Fruit fly (Drosophila melanogaster) whole organism, embryonic: ENCODE measurements around the gene CG5068.

ENCODE experiments used
- Bteb2 ChIP-seq: fragments of 200-800 bp; sonication (Bioruptor generic); optimal IDR thresholded peaks from 2 replicates; lab custom pipeline; 2016; ENCODE audit warnings: missing biosample characterization, missing genetic modification characterization
- CG10462 ChIP-seq: fragments of 200-800 bp; sonication (Bioruptor generic); optimal IDR thresholded peaks from 2 replicates; lab custom pipeline; 2016; ENCODE audit warnings: missing biosample characterization, missing genetic modification characterization
- CG10543 ChIP-seq: fragments of 200-800 bp; sonication (Bioruptor generic); optimal IDR thresholded peaks from 3 replicates; lab custom pipeline; 2017; ENCODE audit warnings: missing biosample characterization, mild to moderate bottlenecking, missing genetic modification characterization, moderate library complexity
- CG12071 ChIP-seq: fragments of 200-800 bp; sonication (Bioruptor generic); optimal IDR thresholded peaks from 3 replicates; lab custom pipeline; 2018; ENCODE audit warnings: missing biosample characterization, mild to moderate bottlenecking, missing genetic modification characterization
- CG12236 ChIP-seq: fragments of 200-800 bp; sonication (Bioruptor generic); optimal IDR thresholded peaks from 2 replicates; lab custom pipeline; 2016; ENCODE audit warnings: missing biosample characterization, missing genetic modification characterization
- CG12769 ChIP-seq: fragments of 200-800 bp; sonication (Bioruptor generic); optimal IDR thresholded peaks from 2 replicates; lab custom pipeline; 2019; ENCODE audit warnings: missing biosample characterization, mild to moderate bottlenecking, missing genetic modification characterization, moderate library complexity
- CG12942 ChIP-seq: fragments of 200-800 bp; sonication (Bioruptor generic); optimal IDR thresholded peaks from 3 replicates; lab custom pipeline; 2016; ENCODE audit warnings: missing biosample characterization, missing genetic modification characterization
- CG13287 ChIP-seq: fragments of 200-800 bp; sonication (Bioruptor generic); IDR thresholded peaks from 2 replicates; pipeline ENCODE4 v1.3.6; 2022; ENCODE audit warnings: missing biosample characterization, missing genetic modification characterization; ENCODE audit not compliant: partially characterized antibody
- CG13894 ChIP-seq: fragments of 200-800 bp; sonication (Bioruptor generic); optimal IDR thresholded peaks from 3 replicates; lab custom pipeline; 2018; ENCODE audit warnings: missing biosample characterization, mild to moderate bottlenecking, missing genetic modification characterization, moderate library complexity
- CG14965 ChIP-seq: fragments of 200-800 bp; sonication (Bioruptor generic); optimal IDR thresholded peaks from 2 replicates; lab custom pipeline; 2016; ENCODE audit warnings: missing biosample characterization, missing genetic modification characterization, borderline replicate concordance
- CG2202 ChIP-seq: fragments of 200-800 bp; sonication (Bioruptor generic); optimal IDR thresholded peaks from 2 replicates; lab custom pipeline; 2018; ENCODE audit warnings: missing biosample characterization, mild to moderate bottlenecking, missing genetic modification characterization
- CG30431 ChIP-seq: fragments of 200-800 bp; sonication (Bioruptor generic); optimal IDR thresholded peaks from 2 replicates; lab custom pipeline; 2017; ENCODE audit warnings: missing biosample characterization, missing genetic modification characterization
- CG3065 ChIP-seq: fragments of 200-800 bp; sonication (Bioruptor generic); optimal IDR thresholded peaks from 2 replicates; lab custom pipeline; 2016; ENCODE audit warnings: missing biosample characterization, missing genetic modification characterization
- CG31365 ChIP-seq: fragments of 200-800 bp; sonication (Bioruptor generic); optimal IDR thresholded peaks from 2 replicates; lab custom pipeline; 2018; ENCODE audit warnings: missing biosample characterization, mild to moderate bottlenecking, missing genetic modification characterization
- CG34376 ChIP-seq: fragments of 200-800 bp; sonication (Bioruptor generic); optimal IDR thresholded peaks from 2 replicates; lab custom pipeline; 2018; ENCODE audit warnings: missing biosample characterization, mild to moderate bottlenecking, missing genetic modification characterization
- CG6765 ChIP-seq: fragments of 200-800 bp; sonication (Bioruptor generic); optimal IDR thresholded peaks from 3 replicates; lab custom pipeline; 2017; ENCODE audit warnings: missing biosample characterization, mild to moderate bottlenecking, missing genetic modification characterization
- CG6791 ChIP-seq: fragments of 200-800 bp; sonication (Bioruptor generic); IDR thresholded peaks from 3 replicates; pipeline ENCODE4 v1.3.6; 2022; ENCODE audit warnings: missing biosample characterization, missing genetic modification characterization; ENCODE audit not compliant: partially characterized antibody
- CG7963 ChIP-seq: fragments of 200-800 bp; sonication (Bioruptor generic); IDR thresholded peaks from 3 replicates; pipeline ENCODE4 v1.3.6; 2022; ENCODE audit warnings: missing biosample characterization, missing genetic modification characterization; ENCODE audit not compliant: partially characterized antibody
- Dbx ChIP-seq: fragments of 200-800 bp; sonication (Bioruptor generic); IDR thresholded peaks from 3 replicates; pipeline ENCODE4 v1.3.6; 2022; ENCODE audit warnings: missing biosample characterization, missing genetic modification characterization
- Dp ChIP-seq: fragments of 200-800 bp; sonication (Bioruptor generic); optimal IDR thresholded peaks from 2 replicates; lab custom pipeline; 2018; ENCODE audit warnings: missing biosample characterization, mild to moderate bottlenecking, missing genetic modification characterization, moderate library complexity
- Eip74EF ChIP-seq, 2 experiments: fragments of 200-800 bp in 1 of 2; fragments of >200 bp in 1 of 2; sonication (Bioruptor generic) in 1 of 2; optimal IDR thresholded peaks; 2 replicates each; lab custom pipeline; 2017 to 2019; ENCODE audit warnings: missing biosample characterization in 2 of 2, missing genetic modification characterization in 2 of 2, mild to moderate bottlenecking in 1 of 2, moderate library complexity in 1 of 2
- HHEX ChIP-seq: fragments of 200-800 bp; sonication (Bioruptor generic); optimal IDR thresholded peaks from 3 replicates; lab custom pipeline; 2017; ENCODE audit warnings: missing biosample characterization, mild to moderate bottlenecking, missing genetic modification characterization, missing genetic modification reagents
- Jarid2 ChIP-seq: fragments of 200-800 bp; sonication (Bioruptor generic); optimal IDR thresholded peaks from 3 replicates; lab custom pipeline; 2017; ENCODE audit warnings: mild to moderate bottlenecking, missing biosample characterization, missing genetic modification reagents, missing genetic modification characterization
- MBD-R2 ChIP-seq: fragments of 200-800 bp; sonication (Bioruptor generic); IDR thresholded peaks from 2 replicates; pipeline ENCODE4 v1.3.6; 2022; ENCODE audit warnings: missing biosample characterization, missing genetic modification characterization
- Mad ChIP-seq: fragments of 200-800 bp; sonication (Bioruptor generic); optimal IDR thresholded peaks from 2 replicates; lab custom pipeline; 2016; ENCODE audit warnings: missing biosample characterization, missing genetic modification characterization
- Med ChIP-seq: fragments of 200-800 bp; sonication (Bioruptor generic); peaks from one replicate; lab custom pipeline; 2016; ENCODE audit warnings: missing biosample characterization, missing genetic modification characterization, mild to moderate bottlenecking, inconsistent platforms, moderate library complexity
- NC2α ChIP-seq: fragments of 200-800 bp; sonication (Bioruptor generic); optimal IDR thresholded peaks from 2 replicates; lab custom pipeline; 2016; ENCODE audit warnings: missing biosample characterization, missing genetic modification characterization
- NFAT ChIP-seq: fragments of 200-800 bp; sonication (Bioruptor generic); IDR thresholded peaks from 2 replicates; pipeline ENCODE4 v1.3.6; 2022; ENCODE audit warnings: missing biosample characterization, missing genetic modification characterization
- Nf-YB ChIP-seq: fragments of 200-800 bp; sonication (Bioruptor generic); optimal IDR thresholded peaks from 3 replicates; lab custom pipeline; 2019; ENCODE audit warnings: missing biosample characterization, mild to moderate bottlenecking, missing genetic modification characterization, moderate library complexity
- Nf-YC ChIP-seq: fragments of 200-800 bp; optimal IDR thresholded peaks from 3 replicates; lab custom pipeline; 2019; ENCODE audit warnings: missing biosample characterization, mild to moderate bottlenecking, missing genetic modification characterization, moderate library complexity
- Optix ChIP-seq: fragments of 200-800 bp; sonication (Bioruptor generic); IDR thresholded peaks from 3 replicates; pipeline ENCODE4 v1.3.6; 2022; ENCODE audit warnings: missing biosample characterization, missing genetic modification characterization
- TFAM ChIP-seq: fragments of 200-800 bp; sonication (Bioruptor generic); optimal IDR thresholded peaks from 2 replicates; lab custom pipeline; 2017; ENCODE audit warnings: missing biosample characterization, missing genetic modification characterization, inconsistent platforms
- abd-A ChIP-seq: fragments of 200-800 bp; sonication (Bioruptor generic); optimal IDR thresholded peaks from 3 replicates; lab custom pipeline; 2019; ENCODE audit warnings: missing biosample characterization, mild to moderate bottlenecking, missing genetic modification characterization, moderate library complexity
- chinmo ChIP-seq: fragments of 200-800 bp; sonication (Bioruptor generic); IDR thresholded peaks from 4 replicates; pipeline ENCODE4 v1.3.6; 2022; ENCODE audit warnings: missing biosample characterization, missing genetic modification characterization; ENCODE audit not compliant: partially characterized antibody
- chm ChIP-seq: fragments of 200-800 bp; sonication (Bioruptor generic); IDR thresholded peaks from 2 replicates; pipeline ENCODE4 v1.3.6; 2022; ENCODE audit warnings: missing biosample characterization, missing genetic modification characterization
- ci ChIP-seq: fragments of 200-800 bp; sonication (Bioruptor generic); IDR thresholded peaks from 3 replicates; pipeline ENCODE4 v1.3.6; 2022; ENCODE audit warnings: missing biosample characterization, missing genetic modification characterization
- crc ChIP-seq: fragments of 200-800 bp; sonication (Bioruptor generic); optimal IDR thresholded peaks from 2 replicates; lab custom pipeline; 2016; ENCODE audit warnings: missing biosample characterization, missing genetic modification characterization
- crol ChIP-seq: fragments of 200-800 bp; sonication (Bioruptor generic); IDR thresholded peaks from 2 replicates; pipeline ENCODE4 v1.3.6; 2022; ENCODE audit warnings: missing biosample characterization, missing genetic modification characterization
- cwo ChIP-seq: fragments of 200-800 bp; sonication (Bioruptor generic); optimal IDR thresholded peaks from 3 replicates; lab custom pipeline; 2017; ENCODE audit warnings: missing biosample characterization, missing genetic modification characterization, mild to moderate bottlenecking, moderate library complexity, missing genetic modification reagents
- dpn ChIP-seq, 2 experiments: fragments of 200-800 bp; sonication (Bioruptor generic); optimal IDR thresholded peaks; 3 replicates each; lab custom pipeline; 2016; ENCODE audit warnings: missing biosample characterization in 2 of 2, missing genetic modification characterization in 2 of 2
- phol ChIP-seq: fragments of 200-800 bp; sonication (Bioruptor generic); optimal IDR thresholded peaks from 3 replicates; lab custom pipeline; 2018; ENCODE audit warnings: missing biosample characterization, mild to moderate bottlenecking, missing genetic modification characterization, moderate library complexity
- pros ChIP-seq: fragments of 200-800 bp; sonication (Bioruptor generic); optimal IDR thresholded peaks from 3 replicates; lab custom pipeline; 2019; ENCODE audit warnings: missing biosample characterization, mild to moderate bottlenecking, missing genetic modification characterization, moderate library complexity
- ro ChIP-seq: fragments of 200-800 bp; sonication (Bioruptor generic); IDR thresholded peaks from 2 replicates; pipeline ENCODE4 v1.3.6; 2022; ENCODE audit warnings: missing biosample characterization, missing genetic modification characterization
- sens ChIP-seq: fragments of 200-800 bp; sonication (Bioruptor generic); peaks from one replicate; lab custom pipeline; 2016; ENCODE audit warnings: missing biosample characterization, missing genetic modification characterization
- stwl ChIP-seq: fragments of 200-800 bp; sonication (Bioruptor generic); optimal IDR thresholded peaks from 3 replicates; lab custom pipeline; 2018; ENCODE audit warnings: missing biosample characterization, mild to moderate bottlenecking, missing genetic modification characterization, moderate library complexity
- tin ChIP-seq: fragments of 200-800 bp; sonication (Bioruptor generic); optimal IDR thresholded peaks from 3 replicates; lab custom pipeline; 2016; ENCODE audit warnings: missing biosample characterization, missing genetic modification characterization
- wdn ChIP-seq: fragments of 200-800 bp; sonication (Bioruptor generic); IDR thresholded peaks from 2 replicates; pipeline ENCODE4 v1.3.6; 2022; ENCODE audit warnings: missing biosample characterization, missing genetic modification characterization

The CG5068 gene

dm6 chr3L:9024741-9025140, 38.2 kb downstream of the CG5068 start:
- TF ChIP-seq wdn (GFP tag; lab: Robert Waterston, UW) (no peak), Med (peak; percentile 33), CG10462 (GFP tag; lab: Kevin White, UChicago) (no peak), CG31365 (tag; lab: Kevin White, UChicago) (no peak), ci (GFP tag; lab: Robert Waterston, UW) (0 out of 3 replicates have a peak, but pooled peaks have one; percentile 37), Nf-YB (GFP tag; lab: Kevin White, UChicago) (peak; percentile 57), Optix (0 out of 3 replicates have a peak, but pooled peaks have one; percentile 7), Jarid2 (GFP tag; lab: Kevin White, UChicago) (peak; percentile 4), Nf-YC (tag; lab: Kevin White, UChicago) (peak; percentile 58), CG3065 (GFP tag; lab: Kevin White, UChicago) (peak; percentile 2), phol (peak; percentile 34), HHEX (GFP tag; lab: Kevin White, UChicago) (peak; percentile 30), CG6765 (GFP tag; lab: Kevin White, UChicago) (no peak), Dbx (GFP tag; lab: Robert Waterston, UW) (no peak)

dm6 chr3L:9025178-9025577, 38.7 kb downstream of the CG5068 start:
- TF ChIP-seq TFAM (GFP tag; lab: Kevin White, UChicago) (no peak), sens (peak; percentile 47), chinmo (GFP tag; lab: Robert Waterston, UW) (0 out of 4 replicates have a peak, but pooled peaks have one; percentile 13), pros (peak; percentile 83), crol (GFP tag; lab: Robert Waterston, UW) (peak; percentile 58), Dp (GFP tag; lab: Kevin White, UChicago) (no peak), Eip74EF (GFP tag; optimal IDR thresholded peaks at IDR 0.05; lab: Kevin White, UChicago) (peak in 1 of 2 experiments; percentile 26), CG12769 (tag; lab: Kevin White, UChicago) (peak; percentile 73), CG13894 (tag; lab: Kevin White, UChicago) (peak; percentile 17), CG10543 (GFP tag; lab: Kevin White, UChicago) (peak; percentile 43), CG12942 (GFP tag; lab: Kevin White, UChicago) (no peak), abd-A (tag; lab: Kevin White, UChicago) (peak; percentile 96)

- TF ChIP-seq CG30431 (peak; percentile 59), CG12071 (peak; percentile 76), cwo (peak; percentile 51), dpn (GFP tag; optimal IDR thresholded peaks at IDR 0.05; lab: Kevin White, UChicago) (peak; percentile 83 to 87), NC2α (GFP tag; lab: Kevin White, UChicago) (peak; percentile 38), CG2202 (peak; percentile 57), Nf-YB (GFP tag; lab: Kevin White, UChicago) (peak; percentile 53), NFAT (GFP tag; lab: Robert Waterston, UW) (peak; percentile 82), Mad (GFP tag; lab: Kevin White, UChicago) (peak; percentile 72), CG13287 (GFP tag; lab: Robert Waterston, UW) (no peak), crc (GFP tag; lab: Kevin White, UChicago) (peak; percentile 71), CG6791 (GFP tag; lab: Robert Waterston, UW) (no peak), CG12236 (GFP tag; lab: Kevin White, UChicago) (peak; percentile 78), MBD-R2 (GFP tag; lab: Robert Waterston, UW) (peak; percentile 62), CG34376 (GFP tag; lab: Kevin White, UChicago) (no peak), stwl (tag; lab: Kevin White, UChicago) (no peak), CG13894 (tag; lab: Kevin White, UChicago) (no peak), Bteb2 (GFP tag; lab: Kevin White, UChicago) (peak; percentile 75), chm (GFP tag; lab: Robert Waterston, UW) (peak; percentile 91), ro (peak; percentile 76), CG7963 (GFP tag; lab: Robert Waterston, UW) (no peak), CG14965 (peak; percentile 37), tin (GFP tag; lab: Kevin White, UChicago) (peak; percentile 82)
Measured at dm6 chr3L:9025680-9026079, 39.2 kb downstream of the CG5068 start.
